Fruit fly (Drosophila melanogaster) whole organism, prepupa: ENCODE results near the gene Uros1.

Experiments
- CG10631 ChIP-seq: fragments of 200-800 bp; sonication (Bioruptor generic); optimal IDR thresholded peaks from 2 replicates; lab custom pipeline; 2016; ENCODE audit warnings: missing biosample characterization, missing genetic modification characterization
- CG10669 ChIP-seq: fragments of 200-800 bp; sonication (Bioruptor generic); optimal IDR thresholded peaks from 3 replicates; lab custom pipeline; 2018; ENCODE audit warnings: missing biosample characterization, mild to moderate bottlenecking, missing genetic modification characterization, moderate library complexity
- CG11294 ChIP-seq: fragments of 200-800 bp; sonication (Bioruptor generic); IDR thresholded peaks from 2 replicates; pipeline ENCODE4 v1.3.6; 2022; ENCODE audit warnings: missing biosample characterization, missing genetic modification characterization
- CG11762 ChIP-seq: fragments of 200-800 bp; sonication (Bioruptor generic); optimal IDR thresholded peaks from 3 replicates; lab custom pipeline; 2016; ENCODE audit warnings: missing biosample characterization, missing genetic modification characterization; ENCODE audit not compliant: insufficient read depth
- CG15336 ChIP-seq: fragments of 200-800 bp; sonication (Bioruptor generic); IDR thresholded peaks from 2 replicates; pipeline ENCODE4 v1.3.6; 2022; ENCODE audit warnings: missing biosample characterization, missing genetic modification characterization
- CG1621 ChIP-seq: fragments of 200-800 bp; sonication (Bioruptor generic); optimal IDR thresholded peaks from 3 replicates; lab custom pipeline; 2018; ENCODE audit warnings: missing biosample characterization, mild to moderate bottlenecking, missing genetic modification characterization
- CG16779 ChIP-seq: fragments of 200-800 bp; sonication (Bioruptor generic); optimal IDR thresholded peaks from 3 replicates; lab custom pipeline; 2017; ENCODE audit warnings: missing biosample characterization, mild to moderate bottlenecking, missing genetic modification characterization
- CG3032 ChIP-seq: fragments of 200-800 bp; optimal IDR thresholded peaks from 2 replicates; lab custom pipeline; 2019; ENCODE audit warnings: missing biosample characterization, mild to moderate bottlenecking, missing genetic modification characterization, moderate library complexity
- CG31627 ChIP-seq: fragments of 200-800 bp; sonication (Bioruptor generic); optimal IDR thresholded peaks from 3 replicates; lab custom pipeline; 2016; ENCODE audit warnings: missing biosample characterization, missing genetic modification characterization
- CG34406 ChIP-seq: fragments of 200-800 bp; sonication (Bioruptor generic); optimal IDR thresholded peaks from 3 replicates; lab custom pipeline; 2016; ENCODE audit warnings: missing biosample characterization, missing genetic modification characterization
- CG3919 ChIP-seq: fragments of 200-800 bp; sonication (Bioruptor generic); optimal IDR thresholded peaks from 3 replicates; lab custom pipeline; 2016; ENCODE audit warnings: missing biosample characterization, missing genetic modification characterization
- CG4318 ChIP-seq: fragments of 200-800 bp; sonication (Bioruptor generic); optimal IDR thresholded peaks from 3 replicates; lab custom pipeline; 2017; ENCODE audit warnings: missing biosample characterization, mild to moderate bottlenecking, missing genetic modification characterization
- CG6276 ChIP-seq: fragments of 200-800 bp; sonication (Bioruptor generic); optimal IDR thresholded peaks from 2 replicates; lab custom pipeline; 2017; ENCODE audit warnings: missing biosample characterization, mild to moderate bottlenecking, missing genetic modification characterization
- CG6792 ChIP-seq: fragments of 200-800 bp; sonication (Bioruptor generic); optimal IDR thresholded peaks from 3 replicates; lab custom pipeline; 2016; ENCODE audit warnings: missing biosample characterization, missing genetic modification characterization
- CG6808 ChIP-seq: fragments of 200-800 bp; sonication (Bioruptor generic); optimal IDR thresholded peaks from 3 replicates; lab custom pipeline; 2017; ENCODE audit warnings: missing biosample characterization, missing genetic modification characterization, mild to moderate bottlenecking, moderate library complexity, missing genetic modification reagents
- CG6854 ChIP-seq: fragments of 200-800 bp; sonication (Bioruptor generic); optimal IDR thresholded peaks from 2 replicates; lab custom pipeline; 2017; ENCODE audit warnings: missing biosample characterization, mild to moderate bottlenecking, missing genetic modification characterization
- CG7368 ChIP-seq: fragments of 200-800 bp; sonication (Bioruptor generic); optimal IDR thresholded peaks from 3 replicates; lab custom pipeline; 2016; ENCODE audit warnings: missing biosample characterization, missing genetic modification characterization
- CG8119 ChIP-seq: fragments of 200-800 bp; sonication (Bioruptor generic); IDR thresholded peaks from 3 replicates; pipeline ENCODE4 v1.3.6; 2022; ENCODE audit warnings: missing biosample characterization, missing genetic modification characterization
- CG8319 ChIP-seq: fragments of 200-800 bp; sonication (Bioruptor generic); optimal IDR thresholded peaks from 3 replicates; lab custom pipeline; 2016; ENCODE audit warnings: missing biosample characterization, missing genetic modification characterization
- CG8632 ChIP-seq: fragments of 200-800 bp; sonication (Bioruptor generic); optimal IDR thresholded peaks from 3 replicates; lab custom pipeline; 2016; ENCODE audit warnings: missing biosample characterization, missing genetic modification characterization
- Eip75B ChIP-seq: fragments of 200-800 bp; sonication (Bioruptor generic); optimal IDR thresholded peaks from 3 replicates; lab custom pipeline; 2016; ENCODE audit warnings: missing biosample characterization, missing genetic modification characterization
- Eip78C ChIP-seq: fragments of 200-800 bp; sonication (Bioruptor generic); peaks from one replicate; lab custom pipeline; 2016; ENCODE audit warnings: missing biosample characterization, missing genetic modification characterization
- Eip93F ChIP-seq: fragments of 200-800 bp; sonication (Bioruptor generic); optimal IDR thresholded peaks from 2 replicates; lab custom pipeline; 2016; ENCODE audit warnings: missing biosample characterization, mild to moderate bottlenecking, missing genetic modification characterization
- Ets21C ChIP-seq: fragments of 200-800 bp; sonication (Bioruptor generic); optimal IDR thresholded peaks from 3 replicates; lab custom pipeline; 2016; ENCODE audit warnings: missing biosample characterization, missing genetic modification characterization
- Ets96B ChIP-seq: fragments of 200-800 bp; optimal IDR thresholded peaks from 2 replicates; lab custom pipeline; 2019; ENCODE audit warnings: missing biosample characterization, mild to moderate bottlenecking, missing genetic modification characterization, moderate library complexity
- Gug ChIP-seq: fragments of 200-800 bp; sonication (Bioruptor generic); IDR thresholded peaks from 2 replicates; pipeline ENCODE4 v1.3.6; 2022; ENCODE audit warnings: missing biosample characterization, missing genetic modification characterization
- Hr38 ChIP-seq: sonication (Bioruptor generic); optimal IDR thresholded peaks from 2 replicates; lab custom pipeline; 2016; ENCODE audit warnings: missing biosample characterization, missing genetic modification characterization
- Hr39 ChIP-seq: fragments of 200-800 bp; sonication (Bioruptor generic); optimal IDR thresholded peaks from 2 replicates; lab custom pipeline; 2016; ENCODE audit warnings: missing biosample characterization, missing genetic modification characterization
- Hr4 ChIP-seq: fragments of 200-800 bp; sonication (Bioruptor generic); optimal IDR thresholded peaks from 3 replicates; lab custom pipeline; 2016; ENCODE audit warnings: missing biosample characterization, missing genetic modification characterization
- Met ChIP-seq: fragments of 200-800 bp; sonication (Bioruptor generic); optimal IDR thresholded peaks from 3 replicates; lab custom pipeline; 2016; ENCODE audit warnings: missing biosample characterization, missing genetic modification characterization
- OdsH ChIP-seq: fragments of 200-800 bp; sonication (Bioruptor generic); optimal IDR thresholded peaks from 3 replicates; lab custom pipeline; 2016; ENCODE audit warnings: missing biosample characterization, missing genetic modification characterization
- Smox ChIP-seq: fragments of 200-800 bp; sonication (Bioruptor generic); optimal IDR thresholded peaks from 3 replicates; lab custom pipeline; 2016; ENCODE audit warnings: missing biosample characterization, missing genetic modification characterization
- Sox102F ChIP-seq: fragments of 200-800 bp; sonication (Bioruptor generic); optimal IDR thresholded peaks from 2 replicates; lab custom pipeline; 2016; ENCODE audit warnings: missing biosample characterization, mild to moderate bottlenecking, missing genetic modification characterization
- Sox14 ChIP-seq: fragments of 200-800 bp; sonication (Bioruptor generic); optimal IDR thresholded peaks from 3 replicates; lab custom pipeline; 2016; ENCODE audit warnings: missing biosample characterization, missing genetic modification characterization
- Sox15 ChIP-seq: fragments of 200-800 bp; sonication (Bioruptor generic); optimal IDR thresholded peaks from 3 replicates; lab custom pipeline; 2016; ENCODE audit warnings: missing biosample characterization, missing genetic modification characterization
- achi ChIP-seq: fragments of 200-800 bp; sonication (Bioruptor generic); optimal IDR thresholded peaks from 3 replicates; lab custom pipeline; 2016; ENCODE audit warnings: missing biosample characterization, missing genetic modification characterization
- acj6 ChIP-seq: fragments of 200-800 bp; sonication (Bioruptor generic); optimal IDR thresholded peaks from 3 replicates; lab custom pipeline; 2016; ENCODE audit warnings: missing biosample characterization, missing genetic modification characterization
- cyc ChIP-seq: fragments of 200-800 bp; sonication (Bioruptor generic); optimal IDR thresholded peaks from 3 replicates; lab custom pipeline; 2016; ENCODE audit warnings: missing biosample characterization, missing genetic modification characterization
- dac ChIP-seq: fragments of 200-800 bp; sonication (Bioruptor generic); optimal IDR thresholded peaks from 2 replicates; lab custom pipeline; 2017; ENCODE audit warnings: missing biosample characterization, mild to moderate bottlenecking, missing genetic modification characterization
- dsx ChIP-seq: fragments of 200-800 bp; optimal IDR thresholded peaks from 3 replicates; lab custom pipeline; 2019; ENCODE audit warnings: missing biosample characterization, mild to moderate bottlenecking, missing genetic modification characterization, moderate library complexity; ENCODE audit not compliant: poor library complexity, severe bottlenecking
- eg ChIP-seq: fragments of 200-800 bp; sonication (Bioruptor generic); IDR thresholded peaks from 3 replicates; pipeline ENCODE4 v1.3.6; 2022; ENCODE audit warnings: missing biosample characterization, missing genetic modification characterization
- esn ChIP-seq: fragments of 200-800 bp; sonication (Bioruptor generic); optimal IDR thresholded peaks from 2 replicates; lab custom pipeline; 2016; ENCODE audit warnings: missing biosample characterization, mild to moderate bottlenecking, missing genetic modification characterization, moderate library complexity
- fd59A ChIP-seq: fragments of 200-800 bp; sonication (Bioruptor generic); optimal IDR thresholded peaks from 2 replicates; lab custom pipeline; 2017; ENCODE audit warnings: missing biosample characterization, mild to moderate bottlenecking, missing genetic modification characterization, missing genetic modification reagents
- fd85E ChIP-seq: fragments of 200-800 bp; sonication (Bioruptor generic); optimal IDR thresholded peaks from 3 replicates; lab custom pipeline; 2016; ENCODE audit warnings: missing biosample characterization, missing genetic modification characterization
- fkh ChIP-seq: fragments of 200-800 bp; sonication (Bioruptor generic); optimal IDR thresholded peaks from 3 replicates; lab custom pipeline; 2017; ENCODE audit warnings: missing biosample characterization, mild to moderate bottlenecking, missing genetic modification characterization, moderate library complexity
- lz ChIP-seq: fragments of 200-800 bp; sonication (Bioruptor generic); optimal IDR thresholded peaks from 3 replicates; lab custom pipeline; 2016; ENCODE audit warnings: missing biosample characterization, missing genetic modification characterization
- net ChIP-seq: fragments of 200-800 bp; sonication (Bioruptor generic); optimal IDR thresholded peaks from 3 replicates; lab custom pipeline; 2016; ENCODE audit warnings: missing biosample characterization, missing genetic modification characterization
- svp ChIP-seq: fragments of 200-800 bp; sonication (Bioruptor generic); peaks from one replicate; lab custom pipeline; 2016; ENCODE audit warnings: missing biosample characterization, missing genetic modification characterization
- topi ChIP-seq: fragments of 200-800 bp; sonication (Bioruptor generic); optimal IDR thresholded peaks from 3 replicates; lab custom pipeline; 2016; ENCODE audit warnings: missing biosample characterization, missing genetic modification characterization
- vri ChIP-seq: fragments of 200-800 bp; sonication (Bioruptor generic); optimal IDR thresholded peaks from 3 replicates; lab custom pipeline; 2016; ENCODE audit warnings: missing biosample characterization, mild to moderate bottlenecking, missing genetic modification characterization

The Uros1 gene

dm6 chrX:8895018-8895392, 5.1 kb downstream of the Uros1 start (continued):
- TF ChIP-seq Hr39: no peak
- no peak for TF ChIP-seq CG8119
- TF ChIP-seq CG1621: no peak

- peak; percentile 85 for TF ChIP-seq Sox102F (GFP tag; lab: Kevin White, UChicago)
- peak; percentile 84 for TF ChIP-seq CG31627 (GFP tag; lab: Kevin White, UChicago)
- TF ChIP-seq CG15336: peak; percentile 90
- peak; percentile 54 for TF ChIP-seq CG7368 (GFP tag; lab: Kevin White, UChicago)
- TF ChIP-seq CG3919 (GFP tag; lab: Kevin White, UChicago): peak; percentile 68
- TF ChIP-seq fkh (GFP tag; lab: Kevin White, UChicago): peak; percentile 67
- TF ChIP-seq eg: peak; percentile 86
- TF ChIP-seq CG34406 (GFP tag; lab: Kevin White, UChicago): peak; percentile 71
- TF ChIP-seq net (GFP tag; lab: Kevin White, UChicago): peak; percentile 74
- peak; percentile 26 for TF ChIP-seq fd85E (GFP tag; lab: Kevin White, UChicago)
- peak; percentile 39 for TF ChIP-seq CG16779
- TF ChIP-seq dac: peak; percentile 68
- peak; percentile 79 for TF ChIP-seq OdsH (GFP tag; lab: Kevin White, UChicago)
- peak; percentile 85 for TF ChIP-seq lz
- TF ChIP-seq Met (GFP tag; lab: Kevin White, UChicago): peak; percentile 83
- peak; percentile 82 for TF ChIP-seq CG4318
- peak; percentile 45 for TF ChIP-seq CG6854 (GFP tag; lab: Kevin White, UChicago)
- TF ChIP-seq CG8319 (GFP tag; lab: Kevin White, UChicago): peak; percentile 39
- peak; percentile 37 for TF ChIP-seq CG6808
- peak; percentile 95 for TF ChIP-seq vri
- TF ChIP-seq cyc: peak; percentile 71
- TF ChIP-seq CG11294 (GFP tag; lab: Robert Waterston, UW): peak; percentile 58; the same call in 1 of the 2 replicates
- TF ChIP-seq Ets21C (GFP tag; lab: Kevin White, UChicago): peak; percentile 66
- TF ChIP-seq esn: peak; percentile 85
- peak; percentile 76 for TF ChIP-seq Hr39
- peak; percentile 45 for TF ChIP-seq Sox15 (GFP tag; lab: Kevin White, UChicago)
- no peak for TF ChIP-seq fd59A (GFP tag; lab: Kevin White, UChicago)
- peak; percentile 34 for TF ChIP-seq CG3032
- TF ChIP-seq Sox14: peak; percentile 77
- TF ChIP-seq CG10631 (GFP tag; lab: Kevin White, UChicago): peak; percentile 63
- TF ChIP-seq achi (GFP tag; lab: Kevin White, UChicago): peak; percentile 74
- TF ChIP-seq topi (GFP tag; lab: Kevin White, UChicago): peak; percentile 86
- no peak for TF ChIP-seq Hr38 (GFP tag; lab: Kevin White, UChicago)
- TF ChIP-seq Smox (GFP tag; lab: Kevin White, UChicago): peak; percentile 85
- peak; percentile 95 for TF ChIP-seq Eip78C (GFP tag; lab: Kevin White, UChicago)
- TF ChIP-seq Ets96B (tag; lab: Kevin White, UChicago): peak; percentile 6
- TF ChIP-seq acj6: peak; percentile 72
- peak; percentile 91 for TF ChIP-seq CG6276 (GFP tag; lab: Kevin White, UChicago)
- peak; percentile 68 for TF ChIP-seq CG8632 (GFP tag; lab: Kevin White, UChicago)
- TF ChIP-seq Hr4 (GFP tag; lab: Kevin White, UChicago): peak; percentile 88
- TF ChIP-seq CG11762 (GFP tag; lab: Kevin White, UChicago): peak; percentile 49
- TF ChIP-seq CG1621: peak; percentile 25
- TF ChIP-seq svp (GFP tag; lab: Kevin White, UChicago): peak; percentile 90
- TF ChIP-seq dsx (GFP tag; lab: Kevin White, UChicago): no peak
- peak; percentile 63 for TF ChIP-seq Gug (GFP tag; lab: Robert Waterston, UW)
- TF ChIP-seq Eip75B (GFP tag; lab: Kevin White, UChicago): peak; percentile 70
- peak; percentile 61 for TF ChIP-seq Eip93F (GFP tag; lab: Kevin White, UChicago)
- peak; percentile 55 for TF ChIP-seq CG6792
- TF ChIP-seq CG10669: peak; percentile 26
Observed at dm6 chrX:8894315-8895017, 5.6 kb downstream of the Uros1 start.
